In genomic region chrIV:12780980-12781379, ce11 we compare ENCODE assay signal across 2 worm cellular contexts.
TF ChIP-seq lines count a peak whose summit lies in the region.

No protein-coding gene starts in this region.

TF ChIP-seq in whole organism, L4 larva, 104 proteins besides CTCF, POLR2A, EP300 and RAD21:
- TF ChIP-seq D1046.2 (GFP tag; IDR thresholded peaks at IDR 0.05; lab: Robert Waterston, UW) = peak; percentile 58; the same call in 1 of the 2 replicates
- TF ChIP-seq nhr-76 (tag; optimal IDR thresholded peaks at IDR 0.05; lab: Kevin White, UChicago) = no peak
- no peak for TF ChIP-seq nhr-42 (GFP tag; IDR thresholded peaks at IDR 0.05; lab: Robert Waterston, UW)
- TF ChIP-seq set-16 (GFP tag; IDR thresholded peaks at IDR 0.05; lab: Robert Waterston, UW) = peak; percentile 85
- TF ChIP-seq duxl-1 (tag; optimal IDR thresholded peaks at IDR 0.05; lab: Kevin White, UChicago; ENCODE audit: poor library complexity) = no peak
- TF ChIP-seq gei-8 (GFP tag; optimal IDR thresholded peaks at IDR 0.05; lab: Kevin White, UChicago) = no peak
- TF ChIP-seq hlh-11 (tag; optimal IDR thresholded peaks at IDR 0.05; lab: Kevin White, UChicago) = no peak
- TF ChIP-seq ceh-44 (GFP tag; IDR thresholded peaks at IDR 0.05; lab: Robert Waterston, UW) = no peak
- 0 out of 2 replicates have a peak, but pooled peaks have one; percentile 42 for TF ChIP-seq snpc-1.2 (GFP tag; IDR thresholded peaks at IDR 0.05; lab: Robert Waterston, UW)
- 0 out of 2 replicates have a peak, but pooled peaks have one; percentile 18 for TF ChIP-seq egl-43 (GFP tag; IDR thresholded peaks at IDR 0.05; lab: Robert Waterston, UW)
- TF ChIP-seq zfp-2 (tag; optimal IDR thresholded peaks at IDR 0.05; lab: Kevin White, UChicago) = no peak
- no peak for TF ChIP-seq lsy-2 (tag; optimal IDR thresholded peaks at IDR 0.05; lab: Kevin White, UChicago)
- TF ChIP-seq dpl-1 (GFP tag; optimal IDR thresholded peaks at IDR 0.05; lab: Kevin White, UChicago) = no peak
- TF ChIP-seq mdt-29 (GFP tag; IDR thresholded peaks at IDR 0.05; lab: Robert Waterston, UW) = no peak
- TF ChIP-seq lir-3 (tag; optimal IDR thresholded peaks at IDR 0.05; lab: Kevin White, UChicago) = no peak

TF ChIP-seq in whole organism, young adult, 124 proteins besides CTCF, POLR2A, EP300 and RAD21:
- no peak for TF ChIP-seq dpl-1 (GFP tag; optimal IDR thresholded peaks at IDR 0.05; lab: Kevin White, UChicago)
- no peak for TF ChIP-seq mxl-1 (tag; optimal IDR thresholded peaks at IDR 0.05; lab: Kevin White, UChicago)
- no peak for TF ChIP-seq snpc-4 (GFP tag; optimal IDR thresholded peaks at IDR 0.05; lab: Kevin White, UChicago)
- peak in 1 of 4 experiments; percentile 46 for TF ChIP-seq snpc-4 (tag; optimal IDR thresholded peaks at IDR 0.05; lab: Kevin White, UChicago)
- no peak for TF ChIP-seq madf-10 (tag; optimal IDR thresholded peaks at IDR 0.05; lab: Kevin White, UChicago)
- peak; percentile 39; the same call in 1 of the 2 replicates for TF ChIP-seq egrh-3 (GFP tag; IDR thresholded peaks at IDR 0.05; lab: Robert Waterston, UW)
- TF ChIP-seq nhr-90 (tag; optimal IDR thresholded peaks at IDR 0.05; lab: Kevin White, UChicago) = no peak
- peak; percentile 89 for TF ChIP-seq zfh-2 (GFP tag; conservative IDR thresholded peaks at IDR 0.05; lab: Robert Waterston, UW)
- TF ChIP-seq F10E7.11 (tag; optimal IDR thresholded peaks at IDR 0.05; lab: Kevin White, UChicago) = no peak
- TF ChIP-seq aptf-3 (GFP tag; IDR thresholded peaks at IDR 0.05; lab: Robert Waterston, UW) = no peak
- no peak for TF ChIP-seq sdz-38 (tag; optimal IDR thresholded peaks at IDR 0.05; lab: Kevin White, UChicago)
